Worm (Caenorhabditis elegans) whole organism, mixed stage, embryonic: ENCODE results near the gene clec-63.

Experiments used
- snpc-4 ChIP-seq: fragments of 150-350 bp; optimal IDR thresholded peaks from 2 replicates; lab custom pipeline; 2014; ENCODE audit warnings: missing biosample characterization, missing genetic modification characterization
- sptf-1 ChIP-seq: sonication (generic microtip); optimal IDR thresholded peaks from 2 replicates; lab custom pipeline; 2017; ENCODE audit warnings: mild to moderate bottlenecking, missing genetic modification characterization, moderate library complexity, missing compliant biosample characterization
- unc-39 ChIP-seq: fragments of 150-350 bp; optimal IDR thresholded peaks from 2 replicates; lab custom pipeline; 2014; ENCODE audit warnings: missing biosample characterization, missing genetic modification characterization
- ztf-11 ChIP-seq: fragments of 150-350 bp; optimal IDR thresholded peaks from 2 replicates; lab custom pipeline; 2014; ENCODE audit warnings: missing biosample characterization, missing genetic modification characterization

ce11 chrII:12907070-12907469, 11.6 kb downstream of the clec-63 start, which contains the start of gene nspb-11:
- TF ChIP-seq sptf-1 (tag; lab: Kevin White, UChicago) (no peak), ztf-11 (tag; lab: Kevin White, UChicago) (no peak), unc-39 (tag; lab: Kevin White, UChicago) (no peak), snpc-4 (tag; lab: Kevin White, UChicago) (no peak)
